Worm (Caenorhabditis elegans) whole organism, L2 larva: Measurements from ENCODE around the gene mec-7.

Source experiments
- C34F6.9 ChIP-seq: fragments of 150-350 bp; optimal IDR thresholded peaks from 2 replicates; lab custom pipeline; 2014; ENCODE audit warnings: missing biosample characterization, missing genetic modification characterization
- F13H6.1 ChIP-seq: sonication (generic microtip); optimal IDR thresholded peaks from 2 replicates; lab custom pipeline; 2016; ENCODE audit warnings: missing genetic modification characterization, missing compliant biosample characterization
- R02D3.7 ChIP-seq: fragments of 150-350 bp; optimal IDR thresholded peaks from 2 replicates; lab custom pipeline; 2014; ENCODE audit warnings: missing biosample characterization, missing genetic modification characterization
- Y55F3AM.14 ChIP-seq: fragments of 200-800 bp; sonication (Bioruptor generic); optimal IDR thresholded peaks from 2 replicates; lab custom pipeline; 2018; ENCODE audit warnings: mild to moderate bottlenecking, missing genetic modification characterization, missing compliant biosample characterization
- alr-1 ChIP-seq: fragments of 150-350 bp; optimal IDR thresholded peaks from 2 replicates; lab custom pipeline; 2014; ENCODE audit warnings: missing biosample characterization, missing genetic modification characterization
- aly-2 ChIP-seq: fragments of 150-350 bp; optimal IDR thresholded peaks from 2 replicates; lab custom pipeline; 2014; ENCODE audit warnings: missing biosample characterization, missing genetic modification characterization
- ama-1 ChIP-seq: fragments of 150-350 bp; optimal IDR thresholded peaks from 2 replicates; lab custom pipeline; 2018; ENCODE audit warnings: inconsistent platforms
- ceh-16 ChIP-seq: fragments of 150-350 bp; optimal IDR thresholded peaks from 2 replicates; lab custom pipeline; 2014; ENCODE audit warnings: missing biosample characterization, missing genetic modification characterization
- ceh-82 ChIP-seq: fragments of 150-350 bp; optimal IDR thresholded peaks from 2 replicates; lab custom pipeline; 2014; ENCODE audit warnings: missing biosample characterization, missing genetic modification characterization
- crh-2 ChIP-seq: sonication (generic microtip); optimal IDR thresholded peaks from 2 replicates; lab custom pipeline; 2017; ENCODE audit warnings: missing biosample characterization, missing genetic modification characterization
- dmd-4 ChIP-seq: sonication (generic microtip); optimal IDR thresholded peaks from 2 replicates; lab custom pipeline; 2017; ENCODE audit warnings: missing biosample characterization, missing genetic modification characterization
- egl-27 ChIP-seq: sonication (generic microtip); optimal IDR thresholded peaks from 3 replicates; lab custom pipeline; 2017; ENCODE audit warnings: missing biosample characterization, missing genetic modification reagents, missing genetic modification characterization
- elt-1 ChIP-seq: fragments of 150-350 bp; optimal IDR thresholded peaks from 2 replicates; lab custom pipeline; 2014; ENCODE audit warnings: missing biosample characterization, missing genetic modification characterization
- elt-3 ChIP-seq: sonication (generic microtip); optimal IDR thresholded peaks from 2 replicates; lab custom pipeline; 2017; ENCODE audit warnings: missing biosample characterization, missing genetic modification characterization
- fos-1 ChIP-seq: fragments of 150-350 bp; optimal IDR thresholded peaks from 2 replicates; lab custom pipeline; 2014; ENCODE audit warnings: missing biosample characterization, missing genetic modification characterization
- gmeb-1 ChIP-seq: fragments of 150-350 bp; optimal IDR thresholded peaks from 2 replicates; lab custom pipeline; 2014; ENCODE audit warnings: missing biosample characterization, missing genetic modification characterization
- lin-11 ChIP-seq: fragments of 150-350 bp; sonication (generic microtip); optimal IDR thresholded peaks from 2 replicates; lab custom pipeline; 2014; ENCODE audit warnings: missing biosample characterization, missing genetic modification characterization, inconsistent platforms, mixed read lengths
- lin-13 ChIP-seq: fragments of 150-350 bp; optimal IDR thresholded peaks from 2 replicates; lab custom pipeline; 2014; ENCODE audit warnings: missing biosample characterization, missing genetic modification reagents, missing genetic modification characterization
- lin-39 ChIP-seq: fragments of 150-350 bp; optimal IDR thresholded peaks from 2 replicates; lab custom pipeline; 2014; ENCODE audit warnings: missing biosample characterization, missing genetic modification reagents, missing genetic modification characterization
- mab-5 ChIP-seq: fragments of 150-350 bp; optimal IDR thresholded peaks from 2 replicates; lab custom pipeline; 2014; ENCODE audit warnings: missing biosample characterization, missing genetic modification characterization
- mdl-1 ChIP-seq, 2 experiments: fragments of 150-350 bp in 1 of 2; sonication (generic microtip) in 1 of 2; optimal IDR thresholded peaks; 2 replicates each; lab custom pipeline; 2017; ENCODE audit warnings: missing biosample characterization in 2 of 2, missing genetic modification characterization in 2 of 2
- nhr-10 ChIP-seq: sonication (generic microtip); optimal IDR thresholded peaks from 2 replicates; lab custom pipeline; 2017; ENCODE audit warnings: missing biosample characterization, missing genetic modification characterization
- nhr-11 ChIP-seq: fragments of 150-350 bp; optimal IDR thresholded peaks from 2 replicates; lab custom pipeline; 2014; ENCODE audit warnings: missing biosample characterization, missing genetic modification characterization
- nhr-12 ChIP-seq: fragments of 150-350 bp; optimal IDR thresholded peaks from 2 replicates; lab custom pipeline; 2014; ENCODE audit warnings: missing biosample characterization, missing genetic modification characterization
- nhr-129 ChIP-seq: fragments of 150-350 bp; optimal IDR thresholded peaks from 2 replicates; lab custom pipeline; 2014; ENCODE audit warnings: missing biosample characterization, missing genetic modification characterization
- nhr-23 ChIP-seq: fragments of 150-350 bp; optimal IDR thresholded peaks from 2 replicates; lab custom pipeline; 2014; ENCODE audit warnings: missing biosample characterization, missing genetic modification reagents, missing genetic modification characterization
- nhr-237 ChIP-seq: fragments of 150-350 bp; optimal IDR thresholded peaks from 2 replicates; lab custom pipeline; 2014; ENCODE audit warnings: missing biosample characterization, missing genetic modification characterization
- nhr-25 ChIP-seq: fragments of 150-350 bp; sonication (generic microtip); optimal IDR thresholded peaks from 3 replicates; lab custom pipeline; 2014; ENCODE audit warnings: missing biosample characterization, missing genetic modification characterization
- skn-1 ChIP-seq: sonication (generic microtip); optimal IDR thresholded peaks from 2 replicates; lab custom pipeline; 2017; ENCODE audit warnings: missing biosample characterization, missing genetic modification characterization
- sma-3 ChIP-seq: sonication (generic microtip); optimal IDR thresholded peaks from 2 replicates; lab custom pipeline; 2016; ENCODE audit warnings: missing genetic modification reagents, missing genetic modification characterization, missing compliant biosample characterization
- sma-9 ChIP-seq, 2 experiments: fragments of 150-350 bp in 1 of 2; sonication (generic microtip) in 1 of 2; optimal IDR thresholded peaks; 2 replicates each; lab custom pipeline; 2014 to 2016; ENCODE audit warnings: missing genetic modification characterization in 2 of 2, mild to moderate bottlenecking in 1 of 2, missing biosample characterization in 1 of 2, missing compliant biosample characterization in 1 of 2, missing genetic modification reagents in 1 of 2, moderate library complexity in 1 of 2
- unc-39 ChIP-seq: fragments of 150-350 bp; optimal IDR thresholded peaks from 2 replicates; lab custom pipeline; 2014; ENCODE audit warnings: missing biosample characterization, missing genetic modification characterization
- unc-55 ChIP-seq: fragments of 150-350 bp; sonication (generic microtip); optimal IDR thresholded peaks from 3 replicates; lab custom pipeline; 2014; ENCODE audit warnings: missing biosample characterization, missing genetic modification reagents, missing genetic modification characterization
- unc-62 ChIP-seq: fragments of 150-350 bp; optimal IDR thresholded peaks from 2 replicates; lab custom pipeline; 2014; ENCODE audit warnings: missing biosample characterization, missing genetic modification reagents, missing genetic modification characterization
- zag-1 ChIP-seq: fragments of 150-350 bp; optimal IDR thresholded peaks from 2 replicates; lab custom pipeline; 2014; ENCODE audit warnings: missing biosample characterization, missing genetic modification characterization
- ztf-11 ChIP-seq: sonication (generic microtip); optimal IDR thresholded peaks from 2 replicates; lab custom pipeline; 2017; ENCODE audit warnings: missing biosample characterization, missing genetic modification characterization
- ztf-4 ChIP-seq: fragments of 150-350 bp; optimal IDR thresholded peaks from 2 replicates; lab custom pipeline; 2014; ENCODE audit warnings: missing biosample characterization, missing genetic modification characterization

Gene mec-7

ce11 chrX:7733571-7733970 lies 42.9 kb downstream of the mec-7 start:
- no peak for TF ChIP-seq crh-2 (tag; lab: Kevin White, UChicago)
- no peak for TF ChIP-seq ceh-82 (tag; lab: Kevin White, UChicago)
- no peak for TF ChIP-seq lin-13
- no peak for TF ChIP-seq ceh-16 (tag; lab: Kevin White, UChicago)
- TF ChIP-seq aly-2 (tag; lab: Kevin White, UChicago) = no peak
- no peak for TF ChIP-seq egl-27 (tag; lab: Kevin White, UChicago)
- TF ChIP-seq nhr-25 (tag; lab: Kevin White, UChicago) = no peak
- TF ChIP-seq nhr-23 (tag; lab: Kevin White, UChicago) = no peak
- TF ChIP-seq elt-1 = no peak
- no peak for TF ChIP-seq alr-1 (tag; lab: Kevin White, UChicago)
- TF ChIP-seq R02D3.7 (tag; lab: Kevin White, UChicago) = no peak
- TF ChIP-seq lin-11 = no peak
- no peak for TF ChIP-seq nhr-129 (tag; lab: Kevin White, UChicago)
- no peak for TF ChIP-seq ztf-4 (tag; lab: Kevin White, UChicago)
- TF ChIP-seq mab-5 (tag; lab: Kevin White, UChicago) = no peak
- TF ChIP-seq unc-62 = no peak
- no peak for TF ChIP-seq gmeb-1
- no peak for TF ChIP-seq nhr-12
- no peak for TF ChIP-seq zag-1 (tag; lab: Kevin White, UChicago)

- no peak for TF ChIP-seq aly-2 (tag; lab: Kevin White, UChicago)
- no peak for TF ChIP-seq nhr-12
- no peak for TF ChIP-seq elt-1
- TF ChIP-seq R02D3.7 (tag; lab: Kevin White, UChicago) = no peak
- no peak for TF ChIP-seq C34F6.9 (tag; lab: Kevin White, UChicago)
- TF ChIP-seq nhr-23 (tag; lab: Kevin White, UChicago) = no peak
- TF ChIP-seq nhr-11 (tag; lab: Kevin White, UChicago) = no peak
- TF ChIP-seq elt-3 (tag; lab: Kevin White, UChicago) = no peak
- TF ChIP-seq ceh-82 (tag; lab: Kevin White, UChicago) = no peak
- no peak for TF ChIP-seq skn-1 (tag; lab: Kevin White, UChicago)
These were observed 48.9 kb downstream of the mec-7 start, which contains the start of gene vit-1 for ce11 chrX:7727601-7728000. vit-1 (plus strand) TSS chrX:7727889.

ce11 chrX:7726351-7726750 lies 50.1 kb downstream of the mec-7 start:
- TF ChIP-seq unc-39 (tag; lab: Kevin White, UChicago) (no peak), gmeb-1 (peak; percentile 34), crh-2 (tag; lab: Kevin White, UChicago) (peak; percentile 15)

- no peak for TF ChIP-seq nhr-10 (tag; lab: Kevin White, UChicago)
- no peak for TF ChIP-seq nhr-23 (tag; lab: Kevin White, UChicago)
- no peak for TF ChIP-seq mab-5 (tag; lab: Kevin White, UChicago)
- no peak for TF ChIP-seq skn-1 (tag; lab: Kevin White, UChicago)
- TF ChIP-seq dmd-4 = no peak
- no peak for TF ChIP-seq egl-27 (tag; lab: Kevin White, UChicago)
- TF ChIP-seq ama-1 (lab: Kevin White, UChicago) = no peak
- TF ChIP-seq sma-3 (GFP tag; lab: Kevin White, UChicago) = peak; percentile 54
- TF ChIP-seq unc-55 = no peak
- TF ChIP-seq Y55F3AM.14 = no peak
- TF ChIP-seq ceh-82 (tag; lab: Kevin White, UChicago) = no peak
- TF ChIP-seq ztf-11 (tag; lab: Kevin White, UChicago) = no peak
- peak; percentile 58 for TF ChIP-seq F13H6.1 (tag; lab: Kevin White, UChicago)
- peak; percentile 35 for TF ChIP-seq crh-2 (tag; lab: Kevin White, UChicago)
- peak; percentile 78 for TF ChIP-seq fos-1 (tag; lab: Kevin White, UChicago)
- TF ChIP-seq lin-13 = no peak
- no peak for TF ChIP-seq mdl-1 (tag; optimal IDR thresholded peaks at IDR 0.05; lab: Kevin White, UChicago)
- no peak for TF ChIP-seq C34F6.9 (tag; lab: Kevin White, UChicago)
- TF ChIP-seq lin-39 (tag; lab: Kevin White, UChicago) = no peak
- TF ChIP-seq sma-9 (GFP tag; optimal IDR thresholded peaks at IDR 0.05; lab: Kevin White, UChicago) = peak; percentile 76
- TF ChIP-seq sma-9 (tag; optimal IDR thresholded peaks at IDR 0.05; lab: Kevin White, UChicago) = no peak
- no peak for TF ChIP-seq nhr-237 (tag; lab: Kevin White, UChicago)
- no peak for TF ChIP-seq elt-3 (tag; lab: Kevin White, UChicago)
- no peak for TF ChIP-seq ceh-16 (tag; lab: Kevin White, UChicago)
- TF ChIP-seq gmeb-1 = peak; percentile 49
- TF ChIP-seq, all 48 proteins: peak for 6
These were observed 50.9 kb downstream of the mec-7 start, which contains the start of gene spp-14 for ce11 chrX:7725615-7726014. spp-14 (plus strand) TSS chrX:7725979.
